Fruit fly (Drosophila melanogaster) whole organism, wandering third instar larva: ENCODE data around the gene Nse4.

Source experiments
- Abd-B ChIP-seq: fragments of >200 bp; optimal IDR thresholded peaks from 2 replicates; lab custom pipeline; 2017; ENCODE audit warnings: missing biosample characterization, missing genetic modification characterization
- CG32264 ChIP-seq: fragments of 200-800 bp; sonication (Bioruptor generic); optimal IDR thresholded peaks from 2 replicates; lab custom pipeline; 2016; ENCODE audit warnings: missing biosample characterization, missing genetic modification characterization
- CG9705 ChIP-seq: fragments of 200-800 bp; sonication (Bioruptor generic); optimal IDR thresholded peaks from 2 replicates; lab custom pipeline; 2018; ENCODE audit warnings: missing biosample characterization, mild to moderate bottlenecking, missing genetic modification characterization
- CrebA ChIP-seq: fragments of 200-800 bp; sonication (Bioruptor generic); optimal IDR thresholded peaks from 2 replicates; lab custom pipeline; 2016; ENCODE audit warnings: missing biosample characterization, mild to moderate bottlenecking, missing genetic modification characterization, borderline replicate concordance
- Dfd ChIP-seq: fragments of >200 bp; optimal IDR thresholded peaks from 2 replicates; lab custom pipeline; 2017; ENCODE audit warnings: missing biosample characterization, missing genetic modification characterization
- Dif ChIP-seq: fragments of 200-275, 200-300 bp; sonication (Bioruptor generic); optimal IDR thresholded peaks from 2 replicates; lab custom pipeline; 2018; ENCODE audit warnings: missing biosample characterization, missing genetic modification characterization; ENCODE audit not compliant: partially characterized antibody
- GATAd ChIP-seq: sonication (Bioruptor generic); optimal IDR thresholded peaks from 2 replicates; lab custom pipeline; 2016; ENCODE audit warnings: missing biosample characterization, missing genetic modification characterization
- HLH106 ChIP-seq: fragments of 200-800 bp; optimal IDR thresholded peaks from 3 replicates; lab custom pipeline; 2019; ENCODE audit warnings: missing biosample characterization, mild to moderate bottlenecking, missing genetic modification characterization, moderate library complexity
- Hnf4 ChIP-seq: fragments of 200-800 bp; sonication (Bioruptor generic); optimal IDR thresholded peaks from 2 replicates; lab custom pipeline; 2016; ENCODE audit warnings: missing biosample characterization, mild to moderate bottlenecking, missing genetic modification characterization
- Hr78 ChIP-seq: fragments of >200 bp; optimal IDR thresholded peaks from 2 replicates; lab custom pipeline; 2017; ENCODE audit warnings: missing biosample characterization, missing genetic modification characterization
- Hr83 ChIP-seq: fragments of 200-300 bp; sonication (Bioruptor generic); optimal IDR thresholded peaks from 2 replicates; lab custom pipeline; 2016; ENCODE audit warnings: missing biosample characterization, mild to moderate bottlenecking, missing genetic modification characterization, moderate library complexity; ENCODE audit not compliant: poor library complexity, severe bottlenecking
- Jra ChIP-seq: sonication (Bioruptor generic); optimal IDR thresholded peaks from 2 replicates; lab custom pipeline; 2016; ENCODE audit warnings: missing biosample characterization, missing genetic modification characterization
- Mio ChIP-seq: sonication (Bioruptor generic); optimal IDR thresholded peaks from 2 replicates; lab custom pipeline; 2016; ENCODE audit warnings: missing biosample characterization, missing genetic modification characterization
- Myc ChIP-seq: fragments of >200 bp; optimal IDR thresholded peaks from 2 replicates; lab custom pipeline; 2017
- N ChIP-seq: fragments of >200 bp; optimal IDR thresholded peaks from 2 replicates; lab custom pipeline; 2018; ENCODE audit warnings: missing biosample characterization, missing external identifiers, missing genetic modification characterization
- OdsH ChIP-seq: fragments of 200-800 bp; sonication (Bioruptor generic); optimal IDR thresholded peaks from 2 replicates; lab custom pipeline; 2016; ENCODE audit warnings: missing biosample characterization, mild to moderate bottlenecking, missing genetic modification characterization
- Rel ChIP-seq, 2 experiments: fragments of 200-800 bp; sonication (Bioruptor generic) in 1 of 2; optimal IDR thresholded peaks; 2 replicates in 1 of 2; 3 replicates in 1 of 2; lab custom pipeline; 2016 to 2019; ENCODE audit warnings: mild to moderate bottlenecking in 2 of 2, missing biosample characterization in 2 of 2, missing genetic modification characterization in 2 of 2, moderate library complexity in 1 of 2
- Sp1 ChIP-seq: fragments of 200-800 bp; sonication (Bioruptor generic); optimal IDR thresholded peaks from 3 replicates; lab custom pipeline; 2019; ENCODE audit warnings: missing biosample characterization, mild to moderate bottlenecking, missing genetic modification characterization, moderate library complexity
- Vsx2 ChIP-seq: fragments of 200-300, 225-300 bp; sonication (Bioruptor generic); optimal IDR thresholded peaks from 2 replicates; lab custom pipeline; 2018; ENCODE audit warnings: missing biosample characterization, missing genetic modification characterization; ENCODE audit not compliant: partially characterized antibody
- br ChIP-seq: fragments of 200-800 bp; sonication (Bioruptor generic); optimal IDR thresholded peaks from 2 replicates; lab custom pipeline; 2016; ENCODE audit warnings: missing biosample characterization, missing genetic modification characterization
- brk ChIP-seq: fragments of 200-800 bp; sonication (Bioruptor generic); optimal IDR thresholded peaks from 2 replicates; lab custom pipeline; 2016; ENCODE audit warnings: missing biosample characterization, mild to moderate bottlenecking, missing genetic modification characterization
- dl ChIP-seq, 2 experiments: fragments of 175-275, 200-275 bp in 1 of 2; fragments of 200-275 bp in 1 of 2; sonication (Bioruptor generic); optimal IDR thresholded peaks; lab custom pipeline; 2018; ENCODE audit warnings: mild to moderate bottlenecking in 2 of 2, missing biosample characterization in 2 of 2, missing genetic modification characterization in 2 of 2, moderate library complexity in 2 of 2; ENCODE audit not compliant: partially characterized antibody in 2 of 2, insufficient read depth in 1 of 2
- dmrt93B ChIP-seq: fragments of 200-800 bp; sonication (Bioruptor generic); optimal IDR thresholded peaks from 2 replicates; lab custom pipeline; 2018; ENCODE audit warnings: missing biosample characterization, mild to moderate bottlenecking, missing genetic modification characterization
- dsf ChIP-seq: sonication (Bioruptor generic); optimal IDR thresholded peaks from 2 replicates; lab custom pipeline; 2016; ENCODE audit warnings: missing biosample characterization, missing genetic modification characterization, borderline replicate concordance
- ey ChIP-seq: fragments of 200-800 bp; sonication (Bioruptor generic); optimal IDR thresholded peaks from 2 replicates; lab custom pipeline; 2016; ENCODE audit warnings: missing biosample characterization, missing genetic modification characterization
- foxo ChIP-seq, 2 experiments: fragments of 200-800 bp; sonication (Bioruptor generic); optimal IDR thresholded peaks; 2 replicates in 1 of 2; 3 replicates in 1 of 2; lab custom pipeline; 2016 to 2017; ENCODE audit warnings: missing biosample characterization in 2 of 2, missing genetic modification characterization in 2 of 2
- fru ChIP-seq: fragments of 200-800 bp; sonication (Bioruptor generic); optimal IDR thresholded peaks from 3 replicates; lab custom pipeline; 2016; ENCODE audit warnings: missing biosample characterization, mild to moderate bottlenecking, missing genetic modification characterization
- h ChIP-seq: fragments of 200-800 bp; sonication (Bioruptor generic); optimal IDR thresholded peaks from 3 replicates; lab custom pipeline; 2016; ENCODE audit warnings: missing biosample characterization, mild to moderate bottlenecking, missing genetic modification characterization
- jim ChIP-seq: fragments of 175-275, 200-325 bp; sonication (Bioruptor generic); optimal IDR thresholded peaks from 2 replicates; lab custom pipeline; 2016; ENCODE audit warnings: missing biosample characterization, mild to moderate bottlenecking, missing genetic modification characterization
- lola ChIP-seq: fragments of >200 bp; optimal IDR thresholded peaks from 2 replicates; lab custom pipeline; 2017; ENCODE audit warnings: missing biosample characterization, missing genetic modification characterization
- pan ChIP-seq: fragments of >200 bp; optimal IDR thresholded peaks from 2 replicates; lab custom pipeline; 2017
- psq ChIP-seq: fragments of 200-800 bp; sonication (Bioruptor generic); optimal IDR thresholded peaks from 3 replicates; lab custom pipeline; 2017; ENCODE audit warnings: missing biosample characterization, mild to moderate bottlenecking, missing genetic modification characterization, moderate library complexity
- rgr ChIP-seq: fragments of 200-800 bp; sonication (Bioruptor generic); optimal IDR thresholded peaks from 3 replicates; lab custom pipeline; 2016; ENCODE audit warnings: missing biosample characterization, mild to moderate bottlenecking, missing genetic modification characterization
- sage ChIP-seq: fragments of 200-800 bp; sonication (Bioruptor generic); optimal IDR thresholded peaks from 2 replicates; lab custom pipeline; 2016; ENCODE audit warnings: missing biosample characterization, mild to moderate bottlenecking, missing genetic modification characterization
- sv ChIP-seq: fragments of 200-800 bp; sonication (Bioruptor generic); optimal IDR thresholded peaks from 3 replicates; lab custom pipeline; 2016; ENCODE audit warnings: missing biosample characterization, missing genetic modification characterization
- tai ChIP-seq: sonication (Bioruptor generic); optimal IDR thresholded peaks from 2 replicates; lab custom pipeline; 2016; ENCODE audit warnings: missing biosample characterization, missing genetic modification characterization
- usp ChIP-seq: fragments of >200 bp; optimal IDR thresholded peaks from 2 replicates; lab custom pipeline; 2017; ENCODE audit warnings: missing biosample characterization, missing genetic modification characterization
- woc ChIP-seq: sonication (Bioruptor generic); optimal IDR thresholded peaks from 2 replicates; lab custom pipeline; 2016; ENCODE audit warnings: missing biosample characterization, mild to moderate bottlenecking, missing genetic modification characterization

Gene Nse4

DNA sequence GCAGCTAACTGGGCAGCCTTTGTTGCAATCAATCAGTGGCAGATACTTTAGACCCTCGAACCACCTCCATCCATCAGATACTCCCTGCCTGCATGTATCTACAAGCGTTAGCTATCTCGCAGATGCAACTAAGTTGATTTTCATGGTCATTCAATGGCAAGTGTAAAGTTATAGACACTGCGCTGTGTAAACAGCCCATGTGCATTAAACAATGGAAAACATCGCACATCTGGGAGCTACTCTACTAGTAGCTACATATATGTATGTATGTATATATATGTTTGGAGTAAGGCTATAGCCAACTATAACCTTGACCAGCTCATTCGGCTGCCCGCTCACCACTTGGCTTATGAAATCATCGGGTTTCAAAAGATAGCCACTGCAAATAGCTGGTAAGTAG, 31.0 kb downstream of the Nse4 start:
- TF ChIP-seq GATAd (GFP tag; lab: Kevin White, UChicago) (no peak), Dfd (GFP tag; lab: Kevin White, UChicago) (no peak), ey (no peak), jim (GFP tag; lab: Kevin White, UChicago) (no peak), Jra (GFP tag; lab: Kevin White, UChicago) (no peak), N (no peak), dl (GFP tag; optimal IDR thresholded peaks at IDR 0.05; lab: Kevin White, UChicago; ENCODE audit: insufficient read depth in 1 of 2, partially characterized antibody in 2 of 2) (no peak), Hnf4 (GFP tag; lab: Kevin White, UChicago) (no peak), woc (GFP tag; lab: Kevin White, UChicago) (no peak), Hr83 (GFP tag; lab: Kevin White, UChicago) (no peak), CG9705 (GFP tag; lab: Kevin White, UChicago) (no peak), sv (no peak), Rel (GFP tag; optimal IDR thresholded peaks at IDR 0.05; lab: Kevin White, UChicago) (no peak), Rel (tag; optimal IDR thresholded peaks at IDR 0.05; lab: Kevin White, UChicago) (no peak), Myc (lab: Kevin White, UChicago) (no peak), fru (GFP tag; lab: Kevin White, UChicago) (no peak), CG32264 (GFP tag; lab: Kevin White, UChicago) (no peak), Mio (GFP tag; lab: Kevin White, UChicago) (no peak), brk (GFP tag; lab: Kevin White, UChicago) (no peak)

DNA sequence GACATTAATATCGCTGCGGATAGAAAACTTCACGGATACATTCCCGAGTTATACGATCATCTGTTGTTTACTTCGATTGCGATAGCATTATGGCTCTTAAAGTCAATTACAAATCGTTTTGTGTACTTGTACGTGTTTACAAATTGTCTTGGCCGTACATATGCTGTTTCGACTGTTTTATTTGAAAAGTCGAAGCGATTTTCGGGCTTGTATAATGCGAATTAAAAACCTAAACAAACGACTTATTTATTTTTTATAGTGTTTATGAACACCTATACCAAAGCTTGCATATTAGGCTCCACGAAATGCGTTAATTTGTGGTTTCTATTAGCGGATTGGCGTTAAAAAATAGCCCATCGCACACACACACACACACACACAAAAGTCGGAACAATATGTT, 33.0 kb downstream of the Nse4 start:
- TF ChIP-seq Hnf4 (GFP tag; lab: Kevin White, UChicago), result no peak

DNA sequence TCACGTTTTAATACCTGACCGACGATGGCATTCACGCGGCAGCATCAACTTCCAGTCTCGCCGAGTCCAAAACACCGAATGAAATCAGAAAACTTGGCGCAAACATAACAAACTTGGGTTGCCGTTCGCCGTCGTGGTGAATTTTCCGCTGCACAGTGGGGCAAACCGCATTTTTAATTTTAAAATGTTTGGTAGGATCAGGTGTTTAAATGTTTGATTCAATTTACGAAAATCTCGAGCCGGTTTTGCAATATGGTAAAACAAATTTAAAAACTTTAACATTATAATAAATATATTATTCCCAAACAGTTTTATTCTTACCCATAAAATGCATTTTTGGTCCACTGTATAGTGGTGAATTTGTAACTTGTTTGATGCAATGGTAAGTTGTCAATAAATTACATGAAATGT, 35.0 kb downstream of the Nse4 start, which contains the start of gene RluA-1:
Gene RluA-1 (minus strand): TSS at position 82 of the 411 bp plus-strand sequence.
- no peak for TF ChIP-seq Vsx2
- peak; percentile 53 for TF ChIP-seq CG32264 (GFP tag; lab: Kevin White, UChicago)
- peak; percentile 94 for TF ChIP-seq rgr (GFP tag; lab: Kevin White, UChicago)
- TF ChIP-seq brk (GFP tag; lab: Kevin White, UChicago), result peak; percentile 84
- TF ChIP-seq CrebA (GFP tag; lab: Kevin White, UChicago), result no peak
- peak; percentile 86 for TF ChIP-seq psq (GFP tag; lab: Kevin White, UChicago)
- peak; percentile 26 for TF ChIP-seq Mio (GFP tag; lab: Kevin White, UChicago)
- peak; percentile 90 for TF ChIP-seq OdsH (GFP tag; lab: Kevin White, UChicago)
- TF ChIP-seq fru (GFP tag; lab: Kevin White, UChicago), result no peak
- no peak for TF ChIP-seq Dif (GFP tag; lab: Kevin White, UChicago)
- no peak for TF ChIP-seq N
- TF ChIP-seq usp, result no peak
- no peak for TF ChIP-seq dl (GFP tag; optimal IDR thresholded peaks at IDR 0.05; lab: Kevin White, UChicago; ENCODE audit: insufficient read depth in 1 of 2, partially characterized antibody in 2 of 2)
- peak; percentile 43 for TF ChIP-seq dsf (GFP tag; lab: Kevin White, UChicago)
- TF ChIP-seq sage (GFP tag; lab: Kevin White, UChicago), result peak; percentile 69
- peak; percentile 32 for TF ChIP-seq tai (GFP tag; lab: Kevin White, UChicago)
- peak; percentile 49 for TF ChIP-seq Rel (GFP tag; optimal IDR thresholded peaks at IDR 0.05; lab: Kevin White, UChicago)
- peak; percentile 86 for TF ChIP-seq Rel (tag; optimal IDR thresholded peaks at IDR 0.05; lab: Kevin White, UChicago)
- TF ChIP-seq woc (GFP tag; lab: Kevin White, UChicago), result peak; percentile 47
- peak in 1 of 2 experiments; percentile 93 for TF ChIP-seq foxo (GFP tag; optimal IDR thresholded peaks at IDR 0.05; lab: Kevin White, UChicago)
- no peak for TF ChIP-seq Jra (GFP tag; lab: Kevin White, UChicago)
- peak; percentile 83 for TF ChIP-seq dmrt93B (GFP tag; lab: Kevin White, UChicago)
- peak; percentile 95 for TF ChIP-seq HLH106 (tag; lab: Kevin White, UChicago)
- no peak for TF ChIP-seq Dfd (GFP tag; lab: Kevin White, UChicago)
- TF ChIP-seq sv, result peak; percentile 99
- TF ChIP-seq Hnf4 (GFP tag; lab: Kevin White, UChicago), result peak; percentile 74
- TF ChIP-seq GATAd (GFP tag; lab: Kevin White, UChicago), result no peak
- TF ChIP-seq h (GFP tag; lab: Kevin White, UChicago), result peak; percentile 93
- peak; percentile 74 for TF ChIP-seq ey
- TF ChIP-seq br (GFP tag; lab: Kevin White, UChicago), result peak; percentile 86
- TF ChIP-seq jim (GFP tag; lab: Kevin White, UChicago), result no peak
- TF ChIP-seq Myc (lab: Kevin White, UChicago), result no peak
- peak; percentile 93 for TF ChIP-seq Sp1
- TF ChIP-seq CG9705 (GFP tag; lab: Kevin White, UChicago), result peak; percentile 87
- no peak for TF ChIP-seq pan (lab: Kevin White, UChicago)
- no peak for TF ChIP-seq Abd-B
- TF ChIP-seq lola (GFP tag; lab: Kevin White, UChicago), result no peak
- no peak for TF ChIP-seq Hr78 (GFP tag; lab: Kevin White, UChicago)
- peak; percentile 35 for TF ChIP-seq Hr83 (GFP tag; lab: Kevin White, UChicago)
